Worm (Caenorhabditis elegans): ENCODE results near the gene ZK792.4.

DNA sequence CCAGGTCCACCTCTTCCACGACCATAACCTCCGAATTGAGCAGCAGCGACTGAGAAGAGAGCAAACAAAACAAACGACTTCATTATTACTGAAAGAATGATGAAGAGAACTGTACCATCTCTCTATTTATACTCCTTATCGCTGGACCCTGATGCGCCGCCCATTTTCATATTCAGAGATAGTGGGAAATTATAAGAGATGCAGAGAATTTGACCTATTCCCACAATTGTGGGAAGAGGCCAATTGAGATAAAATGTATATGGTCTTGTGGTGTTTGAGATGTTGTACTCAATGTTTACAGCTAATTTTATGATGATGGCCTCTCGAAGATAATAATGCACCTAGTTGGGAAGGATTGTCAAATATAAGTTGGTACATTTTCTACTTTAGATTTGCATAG, 40.9 kb downstream of the ZK792.4 start, which contains the start of gene ttr-50:
- TF ChIP-seq zag-1 (tag; optimal IDR thresholded peaks at IDR 0.05) (no peak), lir-3 (tag; optimal IDR thresholded peaks at IDR 0.05) (no peak), nhr-102 (tag; optimal IDR thresholded peaks at IDR 0.05) (no peak), ZK546.5 (tag; optimal IDR thresholded peaks at IDR 0.05) (no peak), attf-4 (tag; optimal IDR thresholded peaks at IDR 0.05) (no peak)
